Worm (Caenorhabditis elegans): Measurements from ENCODE around the gene T28A11.16.

Gene T28A11.16

DNA sequence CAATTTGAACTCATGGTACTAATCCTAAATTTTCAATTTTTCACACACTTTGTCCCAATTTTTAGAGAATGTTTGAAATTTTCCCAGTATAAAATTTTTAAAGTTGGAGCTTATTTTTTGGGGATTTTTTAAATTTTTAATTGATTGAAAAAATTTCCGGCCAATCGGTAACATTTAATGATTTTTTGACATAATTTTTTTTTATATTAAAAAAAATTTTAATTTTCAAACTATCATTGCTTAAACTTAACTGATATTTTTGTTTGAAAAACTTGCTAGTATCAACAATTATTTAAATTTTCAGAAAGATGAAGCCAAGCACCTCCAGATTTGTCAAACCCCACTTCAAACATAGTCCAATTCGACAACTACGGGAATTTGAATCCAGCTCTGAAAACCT, 1.7 kb downstream of the T28A11.16 start, which contains the start of gene T28A11.22:
Gene T28A11.22 (plus strand): TSS at position 301 of the 400 bp plus-strand sequence.
- no peak for TF ChIP-seq F37D6.2 (tag; optimal IDR thresholded peaks at IDR 0.05)
- TF ChIP-seq ceh-28 (tag; optimal IDR thresholded peaks at IDR 0.05): no peak
- no peak for TF ChIP-seq lin-39 (tag; optimal IDR thresholded peaks at IDR 0.05)
- no peak for TF ChIP-seq hlh-30 (tag; optimal IDR thresholded peaks at IDR 0.05; ENCODE audit: insufficient read depth)
- no peak for TF ChIP-seq zfp-2 (tag; optimal IDR thresholded peaks at IDR 0.05)
- no peak for TF ChIP-seq Y75B8A.6 (GFP tag; IDR thresholded peaks at IDR 0.05)
- TF ChIP-seq mes-2 (tag; optimal IDR thresholded peaks at IDR 0.05; ENCODE audit: poor library complexity, severe bottlenecking): no peak
- no peak for TF ChIP-seq nhr-102 (tag; optimal IDR thresholded peaks at IDR 0.05)
- TF ChIP-seq nhr-10 (tag; optimal IDR thresholded peaks at IDR 0.05): no peak
- TF ChIP-seq mdt-29 (GFP tag; IDR thresholded peaks at IDR 0.05): no peak
- no peak for TF ChIP-seq nhr-28 (tag; optimal IDR thresholded peaks at IDR 0.05)
- no peak for TF ChIP-seq arid-1 (GFP tag; conservative IDR thresholded peaks at IDR 0.05)
- no peak for TF ChIP-seq set-16 (GFP tag; IDR thresholded peaks at IDR 0.05)
- TF ChIP-seq zfp-3 (GFP tag; conservative IDR thresholded peaks at IDR 0.05): no peak
- no peak for TF ChIP-seq fkh-10 (GFP tag; optimal IDR thresholded peaks at IDR 0.05)
- TF ChIP-seq unc-130 (GFP tag; optimal IDR thresholded peaks at IDR 0.05): no peak

DNA sequence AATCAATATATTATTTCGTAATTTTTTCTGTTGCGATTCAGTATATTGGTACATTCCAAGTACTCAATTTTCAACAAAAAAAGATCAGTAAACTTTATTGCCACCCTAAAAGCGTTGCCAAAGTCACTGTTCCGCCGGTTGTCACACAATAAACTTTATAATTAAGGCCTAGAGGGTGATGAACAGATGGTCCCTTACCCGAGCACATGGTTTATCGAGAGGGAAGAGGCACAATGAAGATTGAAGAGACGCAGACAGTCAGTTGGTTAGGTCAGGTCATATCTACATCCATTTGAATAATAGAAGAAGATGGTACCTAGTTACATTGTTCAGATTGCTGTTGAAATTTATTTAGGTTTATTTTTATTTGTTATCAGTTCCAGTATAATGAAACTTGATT, 2.2 kb downstream of the T28A11.16 start:
- TF ChIP-seq snpc-1.2 (GFP tag; IDR thresholded peaks at IDR 0.05) (no peak), aly-2 (tag; optimal IDR thresholded peaks at IDR 0.05) (no peak), zfp-2 (tag; optimal IDR thresholded peaks at IDR 0.05) (no peak), hif-1 (tag; optimal IDR thresholded peaks at IDR 0.05) (no peak), mes-2 (tag; optimal IDR thresholded peaks at IDR 0.05; ENCODE audit: poor library complexity, severe bottlenecking) (no peak), set-16 (GFP tag; IDR thresholded peaks at IDR 0.05) (no peak), nhr-42 (GFP tag; IDR thresholded peaks at IDR 0.05) (no peak), lin-39 (tag; optimal IDR thresholded peaks at IDR 0.05) (no peak), zag-1 (tag; optimal IDR thresholded peaks at IDR 0.05) (no peak), mep-1 (tag; optimal IDR thresholded peaks at IDR 0.05) (no peak), pha-4 (GFP tag; IDR thresholded peaks at IDR 0.05) (no peak), pha-4 (tag; optimal IDR thresholded peaks at IDR 0.05) (no peak), lim-7 (GFP tag; IDR thresholded peaks at IDR 0.05) (no peak)

DNA sequence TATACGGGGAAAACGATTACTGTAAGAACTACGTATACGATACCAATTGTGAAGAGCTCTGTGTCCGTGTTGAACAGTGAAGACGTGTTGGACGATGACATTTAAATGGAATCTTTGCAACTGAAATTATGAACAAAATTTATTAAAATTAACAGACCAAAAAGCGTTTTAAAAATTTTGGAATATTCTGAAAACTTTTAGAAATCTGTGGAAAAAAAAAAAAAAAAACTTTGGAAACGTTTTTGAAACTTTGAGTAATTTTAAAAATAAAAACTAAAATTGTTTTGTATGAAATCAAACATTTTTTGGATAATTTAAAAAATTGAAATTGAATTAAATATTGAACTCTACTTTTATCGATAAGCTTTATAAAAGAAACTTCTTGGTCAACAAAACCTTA, 3.0 kb downstream of the T28A11.16 start, which contains the start of gene srt-63:
Gene srt-63 (minus strand): TSS at position 101 of the 400 bp plus-strand sequence.
- TF ChIP-seq mxl-2 (GFP tag; conservative IDR thresholded peaks at IDR 0.05) (no peak), gei-8 (GFP tag; optimal IDR thresholded peaks at IDR 0.05) (no peak), nhr-237 (tag; optimal IDR thresholded peaks at IDR 0.05) (no peak), dpl-1 (GFP tag; optimal IDR thresholded peaks at IDR 0.05) (no peak), saeg-2 (GFP tag; IDR thresholded peaks at IDR 0.05) (no peak), fos-1 (tag; optimal IDR thresholded peaks at IDR 0.05) (no peak), zfp-2 (tag; optimal IDR thresholded peaks at IDR 0.05) (no peak), nhr-77 (tag; optimal IDR thresholded peaks at IDR 0.05) (no peak), mxl-3 (GFP tag; optimal IDR thresholded peaks at IDR 0.05) (no peak), zip-2 (tag; optimal IDR thresholded peaks at IDR 0.05) (no peak)

DNA sequence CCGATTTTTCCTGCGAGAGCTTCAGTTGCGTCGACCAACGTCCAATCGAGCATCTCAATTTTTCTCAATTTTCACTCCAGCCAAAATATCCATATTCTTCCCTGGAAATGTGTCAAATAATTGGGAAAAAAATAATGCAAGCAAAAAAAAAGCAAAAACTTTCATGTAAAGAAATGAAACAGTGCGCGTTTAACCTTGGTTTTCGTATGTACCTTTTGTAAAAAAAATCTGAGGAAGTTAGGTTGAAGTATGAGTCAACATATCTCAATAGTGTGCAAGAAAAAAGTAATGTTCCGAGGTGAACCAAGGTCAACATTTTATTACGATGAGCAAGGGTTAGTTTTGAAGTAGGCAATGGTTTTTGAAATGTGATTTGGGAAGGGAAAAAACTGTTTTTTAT, 8.9 kb downstream of the T28A11.16 start, which contains the start of gene T28A11.13:
Gene T28A11.13 (minus strand): TSS at position 101 of the 400 bp plus-strand sequence.
- no peak for TF ChIP-seq nhr-25 (tag; optimal IDR thresholded peaks at IDR 0.05; ENCODE audit: borderline replicate concordance, insufficient read depth)
- no peak for TF ChIP-seq dpl-1 (GFP tag; optimal IDR thresholded peaks at IDR 0.05)
- no peak for TF ChIP-seq spr-3 (GFP tag; optimal IDR thresholded peaks at IDR 0.05)
